Fruit fly (Drosophila melanogaster) whole organism, adult: Measurements from ENCODE around the gene CG10970.

ENCODE experiments used
- CG33017 ChIP-seq: fragments of 200-800 bp; sonication (Bioruptor generic); optimal IDR thresholded peaks from 2 replicates; lab custom pipeline; 2018; ENCODE audit warnings: missing biosample characterization, mild to moderate bottlenecking, missing genetic modification characterization, moderate library complexity
- tj ChIP-seq: fragments of 200-800 bp; sonication (Bioruptor generic); optimal IDR thresholded peaks from 3 replicates; lab custom pipeline; 2017; ENCODE audit warnings: missing biosample characterization, mild to moderate bottlenecking, missing genetic modification characterization, moderate library complexity
- toe ChIP-seq: fragments of 200-800 bp; sonication (Bioruptor generic); optimal IDR thresholded peaks from 2 replicates; lab custom pipeline; 2016; ENCODE audit warnings: missing biosample characterization, missing genetic modification characterization

DNA sequence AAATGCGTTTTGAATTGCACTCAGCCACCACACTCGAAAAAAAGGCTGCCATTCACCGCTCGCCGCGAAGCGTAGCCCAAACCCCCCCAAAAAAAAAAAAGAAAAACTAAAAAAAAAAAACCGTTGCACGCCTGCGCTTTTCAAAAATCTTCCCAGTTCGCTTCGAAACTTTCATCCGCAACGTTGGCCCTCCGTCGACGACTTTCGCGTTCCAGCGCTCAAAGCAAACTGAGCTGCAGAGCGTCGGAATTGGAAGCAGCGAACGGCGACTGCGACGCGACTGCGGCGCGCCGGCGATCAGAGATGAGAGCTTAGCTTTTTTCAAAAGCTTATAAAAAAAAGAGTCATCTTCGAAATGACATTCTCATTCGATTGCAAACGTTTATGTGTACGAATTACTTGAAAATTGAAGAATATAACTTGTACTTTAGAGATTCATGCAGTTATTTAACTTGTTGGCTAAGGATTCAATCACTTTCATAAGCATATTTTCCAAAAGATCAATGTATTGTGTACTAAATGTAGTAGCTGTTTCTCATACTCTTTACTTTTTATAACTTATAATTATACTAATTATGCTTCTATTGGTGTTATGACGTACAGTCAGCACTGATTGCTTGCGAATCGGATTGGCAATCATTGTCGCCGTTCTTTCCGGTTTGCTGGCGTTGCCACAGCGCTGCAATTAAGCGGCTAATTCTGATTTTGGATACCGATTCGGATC, 3.3 kb downstream of the CG10970 start, which contains the start of gene CG15365:
- TF ChIP-seq tj (GFP tag; lab: Kevin White, UChicago) (peak; percentile 14), CG33017 (no peak), toe (GFP tag; lab: Kevin White, UChicago) (no peak)
